Fruit fly (Drosophila melanogaster) Kc167 (cell line): Measurements from ENCODE around the gene beta4GalNAcTB.

Source experiments
- Myc ChIP-seq: fragments of >200 bp; optimal IDR thresholded peaks from 2 replicates; lab custom pipeline; 2017; ENCODE audit warnings: missing external identifiers
- Sin3A ChIP-seq: fragments of >200 bp; optimal IDR thresholded peaks from 2 replicates; lab custom pipeline; 2018; ENCODE audit warnings: missing external identifiers
- psq ChIP-seq: fragments of >200 bp; optimal IDR thresholded peaks from 2 replicates; lab custom pipeline; 2017; ENCODE audit warnings: missing external identifiers
- ttk ChIP-seq: sonication (Bioruptor generic); optimal IDR thresholded peaks from 2 replicates; lab custom pipeline; 2017; ENCODE audit warnings: missing external identifiers

DNA sequence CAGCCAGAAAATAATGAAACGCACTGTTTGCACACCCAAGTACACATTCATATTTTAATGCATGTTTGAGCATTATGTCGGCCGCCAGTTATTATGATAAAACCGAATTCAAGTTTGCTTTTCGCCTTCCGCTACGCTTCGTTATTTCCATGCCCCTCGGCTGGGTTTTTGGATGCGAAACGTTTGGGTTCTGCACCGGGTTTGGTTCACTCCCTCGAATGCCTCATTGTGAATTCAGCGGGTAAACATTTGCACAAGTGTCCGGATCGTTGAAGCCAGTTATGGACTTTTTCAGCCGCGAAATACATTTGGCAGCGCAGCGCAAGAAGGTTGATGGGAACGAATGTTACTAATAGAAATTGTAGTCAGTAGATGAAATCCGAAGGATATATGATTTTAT lies 37.3 kb upstream of the beta4GalNAcTB start:
- TF ChIP-seq psq (lab: Kevin White, UChicago) (no peak), Sin3A (lab: Kevin White, UChicago) (no peak), ttk (no peak), Myc (lab: Kevin White, UChicago) (no peak)
